Worm (Caenorhabditis elegans) whole organism, L4 larva: Measurements from ENCODE around the gene ZC190.10.

ENCODE experiments used
- R02D3.7 ChIP-seq: fragments of 150-350 bp; sonication (generic microtip); optimal IDR thresholded peaks from 3 replicates; lab custom pipeline; 2014; ENCODE audit warnings: missing biosample characterization, missing genetic modification characterization
- T26A8.4 ChIP-seq: fragments of 200-800 bp; sonication (Bioruptor generic); IDR thresholded peaks from 2 replicates; pipeline ENCODE4 v1.3.6; 2022; ENCODE audit warnings: missing genetic modification characterization, missing compliant biosample characterization
- Y105C5A.15 ChIP-seq: fragments of 200-800 bp; sonication (Bioruptor generic); IDR thresholded peaks from 2 replicates; pipeline ENCODE4 v1.3.6; 2022; ENCODE audit warnings: missing genetic modification characterization, missing compliant biosample characterization
- aha-1 ChIP-seq: fragments of 150-350 bp; peaks from one replicate; lab custom pipeline; 2014; ENCODE audit warnings: missing biosample characterization, missing genetic modification characterization
- attf-4 ChIP-seq: sonication (generic microtip); optimal IDR thresholded peaks from 3 replicates; lab custom pipeline; 2017; ENCODE audit warnings: missing biosample characterization, missing genetic modification characterization
- ceh-62 ChIP-seq: sonication (generic microtip); optimal IDR thresholded peaks from 2 replicates; lab custom pipeline; 2017; ENCODE audit warnings: missing biosample characterization, missing genetic modification characterization
- daf-16 ChIP-seq, 3 experiments: sonication (generic microtip); optimal IDR thresholded peaks; 2 replicates each; lab custom pipeline; 2016 to 2017; ENCODE audit warnings: missing genetic modification characterization in 3 of 3, missing genetic modification reagents in 3 of 3, mild to moderate bottlenecking in 2 of 3, missing compliant biosample characterization in 2 of 3, missing biosample characterization in 1 of 3, moderate library complexity in 1 of 3
- dmd-6 ChIP-seq: fragments of 200-800 bp; sonication (Bioruptor generic); IDR thresholded peaks from 2 replicates; pipeline ENCODE4 v1.3.6; 2022; ENCODE audit warnings: missing genetic modification reagents, missing genetic modification characterization, missing compliant biosample characterization
- dve-1 ChIP-seq: sonication (generic microtip); optimal IDR thresholded peaks from 2 replicates; lab custom pipeline; 2017; ENCODE audit warnings: antibody characterized with exemption, mild to moderate bottlenecking, missing genetic modification characterization, missing compliant biosample characterization; ENCODE audit not compliant: insufficient read depth
- fkh-10 ChIP-seq: fragments of 150-350 bp; optimal IDR thresholded peaks from 2 replicates; lab custom pipeline; 2014; ENCODE audit warnings: missing biosample characterization, missing genetic modification reagents, missing genetic modification characterization
- hlh-11 ChIP-seq: fragments of 200-800 bp; sonication (Bioruptor generic); optimal IDR thresholded peaks from 2 replicates; lab custom pipeline; 2018; ENCODE audit warnings: mild to moderate bottlenecking, missing genetic modification characterization, missing compliant biosample characterization
- hlh-30 ChIP-seq: sonication (generic microtip); optimal IDR thresholded peaks from 2 replicates; lab custom pipeline; 2017; ENCODE audit warnings: antibody characterized with exemption, mild to moderate bottlenecking, missing genetic modification characterization, missing compliant biosample characterization; ENCODE audit not compliant: insufficient read depth
- jun-1 ChIP-seq: fragments of 150-350 bp; optimal IDR thresholded peaks from 2 replicates; lab custom pipeline; 2014; ENCODE audit warnings: missing biosample characterization, missing genetic modification reagents, missing genetic modification characterization
- lim-7 ChIP-seq: fragments of 200-800 bp; sonication (Bioruptor generic); IDR thresholded peaks from 2 replicates; pipeline ENCODE4 v1.3.6; 2022; ENCODE audit warnings: missing genetic modification characterization, missing compliant biosample characterization
- lin-1 ChIP-seq: fragments of 200-800 bp; sonication (Bioruptor generic); IDR thresholded peaks from 2 replicates; pipeline ENCODE4 v1.3.6; 2022; ENCODE audit warnings: missing genetic modification reagents, missing genetic modification characterization, missing compliant biosample characterization
- madf-9 ChIP-seq: fragments of 200-800 bp; sonication (Bioruptor generic); conservative IDR thresholded peaks from 2 replicates; pipeline ENCODE4 v1.3.6; 2022; ENCODE audit warnings: missing genetic modification reagents, missing genetic modification characterization, missing compliant biosample characterization
- mdl-1 ChIP-seq, 2 experiments: fragments of 150-350 bp in 1 of 2; sonication (generic microtip) in 1 of 2; optimal IDR thresholded peaks; 2 replicates each; lab custom pipeline; 2014 to 2017; ENCODE audit warnings: missing biosample characterization in 2 of 2, missing genetic modification characterization in 2 of 2
- mxl-3 ChIP-seq: fragments of 200-800 bp; sonication (Bioruptor generic); optimal IDR thresholded peaks from 2 replicates; lab custom pipeline; 2018; ENCODE audit warnings: mild to moderate bottlenecking, missing genetic modification characterization, missing compliant biosample characterization
- nhr-28 ChIP-seq: fragments of 150-350 bp; optimal IDR thresholded peaks from 2 replicates; lab custom pipeline; 2014; ENCODE audit warnings: missing biosample characterization, missing genetic modification characterization
- nhr-48 ChIP-seq: sonication (generic microtip); optimal IDR thresholded peaks from 2 replicates; lab custom pipeline; 2016; ENCODE audit warnings: mild to moderate bottlenecking, missing genetic modification characterization, missing compliant biosample characterization
- nhr-77 ChIP-seq: fragments of 150-350 bp; optimal IDR thresholded peaks from 2 replicates; lab custom pipeline; 2014; ENCODE audit warnings: missing biosample characterization, missing genetic modification characterization
- pqm-1 ChIP-seq: sonication (generic microtip); optimal IDR thresholded peaks from 2 replicates; lab custom pipeline; 2017; ENCODE audit warnings: missing biosample characterization, missing genetic modification characterization
- tra-1 ChIP-seq: fragments of 200-800 bp; sonication (Bioruptor generic); IDR thresholded peaks from 2 replicates; pipeline ENCODE4 v1.3.6; 2022; ENCODE audit warnings: missing genetic modification reagents, missing genetic modification characterization, missing compliant biosample characterization
- unc-62 ChIP-seq, 3 experiments: fragments of 150-350 bp in 1 of 3; sonication (generic microtip); optimal IDR thresholded peaks in 2 of 3; peaks in 1 of 3; 1 replicate in 1 of 3; 2 replicates in 2 of 3; lab custom pipeline; 2014 to 2017; ENCODE audit warnings: missing biosample characterization in 3 of 3, missing genetic modification characterization in 3 of 3, missing genetic modification reagents in 3 of 3, missing genotype in 1 of 3
- zag-1 ChIP-seq: fragments of 150-350 bp; optimal IDR thresholded peaks from 2 replicates; lab custom pipeline; 2014; ENCODE audit warnings: missing biosample characterization, missing genetic modification characterization

ZC190.10 gene

DNA sequence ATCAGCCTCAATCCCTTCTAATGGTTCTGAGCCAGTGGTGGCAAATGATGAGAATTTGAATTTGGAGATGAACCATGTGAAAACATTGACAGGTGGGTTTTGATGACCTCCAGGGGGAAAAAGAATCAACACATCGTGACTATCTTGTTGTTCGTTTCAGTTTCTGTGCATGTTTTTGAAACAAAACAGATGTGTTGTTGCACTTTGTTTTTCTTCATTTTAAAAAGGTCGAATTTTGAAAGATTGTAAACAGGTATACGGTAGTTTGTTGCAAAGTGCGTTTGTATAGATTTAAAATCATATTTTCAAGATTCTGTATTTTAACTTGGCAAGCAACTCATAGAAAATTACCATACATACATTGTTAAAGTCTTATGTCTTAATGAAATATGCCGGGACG lies 45.8 kb downstream of the ZC190.10 start:
- TF ChIP-seq hlh-30 (tag; lab: Kevin White, UChicago): peak; percentile 15
- no peak for TF ChIP-seq lim-7 (GFP tag; lab: Robert Waterston, UW)
- TF ChIP-seq daf-16 (GFP tag; optimal IDR thresholded peaks at IDR 0.05; lab: Kevin White, UChicago): peak in 1 of 2 experiments; percentile 73
- TF ChIP-seq daf-16 (tag; optimal IDR thresholded peaks at IDR 0.05; lab: Kevin White, UChicago): peak; percentile 68
- TF ChIP-seq, all 104 proteins: peak for 2

DNA sequence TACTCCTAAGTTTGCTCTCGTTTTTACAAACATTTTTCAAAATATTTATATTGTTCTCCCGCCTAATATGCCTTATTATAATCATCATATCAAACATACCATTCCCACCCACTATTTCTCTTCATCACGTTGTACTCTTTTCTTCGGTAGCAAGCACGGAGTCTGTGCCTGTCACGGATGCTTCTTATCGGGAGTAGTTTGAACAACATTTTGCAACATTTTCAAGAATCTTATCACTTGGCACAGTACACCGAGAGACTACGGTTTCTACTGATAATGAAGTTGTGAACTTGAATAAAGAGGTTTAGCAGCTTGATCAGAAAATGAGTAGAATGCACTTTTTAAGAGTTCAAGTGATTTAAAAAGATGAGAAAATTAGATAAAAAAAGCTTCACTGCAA lies 47.9 kb downstream of the ZC190.10 start:
- TF ChIP-seq mxl-3 (GFP tag; lab: Kevin White, UChicago) (peak; percentile 13), nhr-48 (peak; percentile 52), daf-16 (GFP tag; optimal IDR thresholded peaks at IDR 0.05; lab: Kevin White, UChicago) (no peak), daf-16 (tag; optimal IDR thresholded peaks at IDR 0.05; lab: Kevin White, UChicago) (peak; percentile 94), tra-1 (GFP tag; lab: Robert Waterston, UW) (0 out of 2 replicates have a peak, but pooled peaks have one; percentile 63), mdl-1 (tag; optimal IDR thresholded peaks at IDR 0.05; lab: Kevin White, UChicago) (peak in 1 of 2 experiments; percentile 48), jun-1 (tag; lab: Kevin White, UChicago) (no peak), dve-1 (peak; percentile 82), hlh-11 (tag; lab: Kevin White, UChicago) (peak; percentile 90), madf-9 (GFP tag; lab: Robert Waterston, UW) (no peak), pqm-1 (peak; percentile 98), lin-1 (GFP tag; lab: Robert Waterston, UW) (peak; percentile 75), T26A8.4 (GFP tag; lab: Robert Waterston, UW) (no peak), Y105C5A.15 (no peak), nhr-28 (tag; lab: Kevin White, UChicago) (peak; percentile 91), attf-4 (no peak), aha-1 (tag; lab: Kevin White, UChicago) (no peak), R02D3.7 (tag; lab: Kevin White, UChicago) (no peak), dmd-6 (GFP tag; lab: Robert Waterston, UW) (peak; percentile 90), nhr-77 (peak; percentile 73)
- TF ChIP-seq, all 104 proteins: peak for 12

DNA sequence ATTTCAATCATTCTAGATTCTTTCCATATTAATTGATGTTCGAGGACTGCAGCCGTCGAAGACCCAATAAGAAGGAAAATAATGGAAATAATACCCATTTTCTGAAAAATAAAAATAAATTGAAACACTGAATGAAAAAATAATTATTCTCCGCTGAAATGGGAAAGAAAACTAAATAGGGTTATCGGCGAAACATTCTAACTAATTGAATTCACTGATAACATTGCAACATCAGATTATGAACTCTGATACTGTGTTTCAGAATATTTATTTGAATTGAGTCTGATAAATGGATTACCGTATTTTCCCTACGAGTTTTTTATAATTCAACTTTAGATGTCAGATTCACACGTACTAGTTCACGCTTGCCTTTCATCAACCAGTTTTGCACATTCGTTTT lies 53.0 kb downstream of the ZC190.10 start, which contains the start of gene asp-13:
Gene asp-13 (minus strand): TSS at position 101 of the 400 bp plus-strand sequence.
- TF ChIP-seq dve-1 (peak; percentile 3), fkh-10 (GFP tag; lab: Kevin White, UChicago) (no peak), zag-1 (tag; lab: Kevin White, UChicago) (no peak), nhr-28 (tag; lab: Kevin White, UChicago) (peak; percentile 15), pqm-1 (peak; percentile 37), daf-16 (GFP tag; optimal IDR thresholded peaks at IDR 0.05; lab: Kevin White, UChicago) (no peak), daf-16 (tag; optimal IDR thresholded peaks at IDR 0.05; lab: Kevin White, UChicago) (peak; percentile 23), hlh-30 (tag; lab: Kevin White, UChicago) (no peak), unc-62 (GFP tag; optimal IDR thresholded peaks at IDR 0.05 in 1 of 2; lab: Kevin White, UChicago) (peak in 1 of 2 experiments; percentile 30), unc-62 (tag; optimal IDR thresholded peaks at IDR 0.05; lab: Kevin White, UChicago) (no peak), aha-1 (tag; lab: Kevin White, UChicago) (no peak), ceh-62 (tag; lab: Kevin White, UChicago) (no peak)
